Fruit fly (Drosophila melanogaster): ENCODE measurements around the gene b.

dm6 chr2L:13851098-13851497, 30.1 kb downstream of the b start:
- TF ChIP-seq CG8478 (optimal IDR thresholded peaks at IDR 0.05) (no peak), pan (optimal IDR thresholded peaks at IDR 0.05) (no peak), Dll (optimal IDR thresholded peaks at IDR 0.05) (no peak), usp (GFP tag; optimal IDR thresholded peaks at IDR 0.05) (no peak), EcR (GFP tag; optimal IDR thresholded peaks at IDR 0.05) (no peak)
